Fruit fly (Drosophila melanogaster): ENCODE measurements around the gene Ho.

DNA sequence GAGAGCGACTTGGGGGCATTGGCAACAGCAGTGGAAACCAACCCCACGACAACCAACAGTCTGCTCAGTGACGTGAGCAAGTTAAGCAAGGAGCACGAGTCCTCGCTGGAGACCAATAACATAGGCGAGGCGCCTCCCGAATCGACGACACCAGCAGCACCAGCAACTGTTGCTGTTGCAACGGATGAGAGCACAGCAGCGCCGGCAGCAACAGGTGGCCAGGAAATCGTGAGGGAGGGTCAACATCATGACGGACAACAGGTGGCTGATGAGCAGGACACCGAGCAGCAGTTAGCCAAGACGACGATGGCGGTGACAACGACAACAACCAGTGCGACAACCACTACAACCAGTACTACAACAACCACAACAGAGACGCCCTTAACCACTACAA is 9.6 kb upstream of the Ho start:
- TF ChIP-seq pan (optimal IDR thresholded peaks at IDR 0.05) (no peak), CG8478 (optimal IDR thresholded peaks at IDR 0.05) (no peak), psq (optimal IDR thresholded peaks at IDR 0.05) (no peak), EcR (GFP tag; optimal IDR thresholded peaks at IDR 0.05) (no peak), Dll (optimal IDR thresholded peaks at IDR 0.05) (no peak)

Data from whole organism.